Fruit fly (Drosophila melanogaster) whole organism, embryonic: ENCODE measurements around the gene Uck.
A peak's percentile ranks its signal among the peaks of the same experiment; 100 is the strongest.

ENCODE experiments used
- CG1024 ChIP-seq: fragments of 200-800 bp; sonication (Bioruptor generic); IDR thresholded peaks from 2 replicates; pipeline ENCODE4 v1.3.6; 2022; ENCODE audit warnings: missing biosample characterization, missing genetic modification characterization
- CG15696 ChIP-seq: fragments of 200-800 bp; sonication (Bioruptor generic); optimal IDR thresholded peaks from 2 replicates; lab custom pipeline; 2019; ENCODE audit warnings: missing biosample characterization, mild to moderate bottlenecking, missing genetic modification characterization, moderate library complexity
- CG6254 ChIP-seq: fragments of 200-800 bp; sonication (Bioruptor generic); optimal IDR thresholded peaks from 3 replicates; lab custom pipeline; 2017; ENCODE audit warnings: mild to moderate bottlenecking, missing biosample characterization, missing genetic modification reagents, missing genetic modification characterization
- Hsf ChIP-seq: fragments of 200-800 bp; sonication (Bioruptor generic); optimal IDR thresholded peaks from 3 replicates; lab custom pipeline; 2016; ENCODE audit warnings: missing biosample characterization, missing genetic modification characterization
- dati ChIP-seq: fragments of 200-800 bp; sonication (Bioruptor generic); IDR thresholded peaks from 2 replicates; pipeline ENCODE4 v1.3.6; 2022; ENCODE audit warnings: missing biosample characterization, missing genetic modification characterization
- pum ChIP-seq: fragments of 200-800 bp; sonication (Bioruptor generic); optimal IDR thresholded peaks from 2 replicates; lab custom pipeline; 2016; ENCODE audit warnings: missing biosample characterization, missing genetic modification characterization
- so ChIP-seq: fragments of 200-800 bp; sonication (Bioruptor generic); IDR thresholded peaks from 3 replicates; pipeline ENCODE4 v1.3.6; 2022; ENCODE audit warnings: missing biosample characterization, missing genetic modification characterization

- TF ChIP-seq Hsf (GFP tag; lab: Kevin White, UChicago), result no peak
- peak; percentile 16 for TF ChIP-seq CG15696 (tag; lab: Kevin White, UChicago)
- no peak for TF ChIP-seq CG1024 (GFP tag; lab: Robert Waterston, UW)
- no peak for TF ChIP-seq dati (GFP tag; lab: Robert Waterston, UW)
- no peak for TF ChIP-seq so (GFP tag; lab: Robert Waterston, UW)
- no peak for TF ChIP-seq pum
- TF ChIP-seq CG6254, result no peak
Observed at dm6 chr3R:24272775-24273290, 17.1 kb upstream of the Uck start, which contains the start of gene Orct2.
